Worm (Caenorhabditis elegans) whole organism, early embryonic: Measurements from ENCODE around the gene aly-3.

Experiments
- B0310.2 ChIP-seq: sonication (generic microtip); optimal IDR thresholded peaks from 2 replicates; lab custom pipeline; 2016; ENCODE audit warnings: mild to moderate bottlenecking, missing genetic modification characterization, missing compliant biosample characterization
- F13C5.2 ChIP-seq: sonication (generic microtip); optimal IDR thresholded peaks from 2 replicates; lab custom pipeline; 2017; ENCODE audit warnings: mild to moderate bottlenecking, missing genetic modification characterization, inconsistent platforms, missing compliant biosample characterization
- aly-1 ChIP-seq: sonication (generic microtip); optimal IDR thresholded peaks from 2 replicates; lab custom pipeline; 2016; ENCODE audit warnings: missing genetic modification characterization, missing compliant biosample characterization
- ama-1 ChIP-seq: fragments of 150-350 bp; optimal IDR thresholded peaks from 2 replicates; lab custom pipeline; 2014
- ceh-13 ChIP-seq: fragments of 200-800 bp; sonication (Bioruptor generic); optimal IDR thresholded peaks from 2 replicates; lab custom pipeline; 2018; ENCODE audit warnings: mild to moderate bottlenecking, missing genetic modification characterization, missing compliant biosample characterization
- ceh-36 ChIP-seq: sonication (generic microtip); optimal IDR thresholded peaks from 2 replicates; lab custom pipeline; 2016; ENCODE audit warnings: missing genetic modification characterization, inconsistent platforms, missing compliant biosample characterization
- ets-7 ChIP-seq: sonication (generic microtip); optimal IDR thresholded peaks from 2 replicates; lab custom pipeline; 2016; ENCODE audit warnings: missing genotype, missing genetic modification characterization, missing compliant biosample characterization
- flt-1 ChIP-seq: fragments of 200-800 bp; sonication (Bioruptor generic); IDR thresholded peaks from 2 replicates; pipeline ENCODE4 v1.3.6; 2022; ENCODE audit warnings: missing genetic modification characterization, missing compliant biosample characterization
- hmbx-1 ChIP-seq: sonication (generic microtip); optimal IDR thresholded peaks from 2 replicates; lab custom pipeline; 2016; ENCODE audit warnings: mild to moderate bottlenecking, missing genetic modification characterization, missing compliant biosample characterization
- hmg-4 ChIP-seq: fragments of 200-800 bp; sonication (Bioruptor generic); optimal IDR thresholded peaks from 2 replicates; lab custom pipeline; 2018; ENCODE audit warnings: mild to moderate bottlenecking, missing genetic modification characterization, missing compliant biosample characterization
- hnd-1 ChIP-seq: sonication (generic microtip); optimal IDR thresholded peaks from 2 replicates; lab custom pipeline; 2016; ENCODE audit warnings: missing genetic modification characterization, missing compliant biosample characterization
- pes-1 ChIP-seq: fragments of 200-800 bp; sonication (Bioruptor generic); IDR thresholded peaks from 2 replicates; pipeline ENCODE4 v1.3.6; 2022; ENCODE audit warnings: missing genetic modification reagents, missing genetic modification characterization, missing compliant biosample characterization
- scrt-1 ChIP-seq: fragments of 200-800 bp; sonication (Bioruptor generic); IDR thresholded peaks from 2 replicates; pipeline ENCODE4 v1.3.6; 2022; ENCODE audit warnings: missing genetic modification characterization, missing compliant biosample characterization
- sea-1 ChIP-seq: fragments of 200-800 bp; sonication (Bioruptor generic); conservative IDR thresholded peaks from 2 replicates; pipeline ENCODE4 v1.3.6; 2022; ENCODE audit warnings: missing genetic modification characterization, missing compliant biosample characterization
- tbx-11 ChIP-seq: fragments of 200-800 bp; sonication (Bioruptor generic); IDR thresholded peaks from 2 replicates; pipeline ENCODE4 v1.3.6; 2022; ENCODE audit warnings: missing genetic modification characterization, missing compliant biosample characterization
- tbx-37 ChIP-seq: fragments of 200-800 bp; sonication (Bioruptor generic); conservative IDR thresholded peaks from 2 replicates; pipeline ENCODE4 v1.3.6; 2022; ENCODE audit warnings: missing genetic modification reagents, missing genetic modification characterization, missing compliant biosample characterization
- tra-4 ChIP-seq: sonication (generic microtip); optimal IDR thresholded peaks from 2 replicates; lab custom pipeline; 2017; ENCODE audit warnings: missing genetic modification characterization, missing compliant biosample characterization

The aly-3 gene

ce11 chrIV:12096479-12096878 is 26.6 kb upstream of the aly-3 start, which contains the start of gene mon-2:
TSS of gene mon-2 (plus strand) at chrIV:12096779.
- TF ChIP-seq tbx-37, result no peak
- no peak for TF ChIP-seq sea-1 (GFP tag; lab: Robert Waterston, UW)
- no peak for TF ChIP-seq hnd-1
- no peak for TF ChIP-seq hmbx-1 (tag; lab: Kevin White, UChicago)
- no peak for TF ChIP-seq scrt-1 (GFP tag; lab: Robert Waterston, UW)
- TF ChIP-seq tbx-11 (GFP tag; lab: Robert Waterston, UW), result no peak
- TF ChIP-seq ets-7 (tag; lab: Kevin White, UChicago), result no peak

ce11 chrIV:12105558-12105957 is 17.5 kb upstream of the aly-3 start, which contains the start of gene M18.3:
TSS of gene M18.3 (plus strand) at chrIV:12105858.
- TF ChIP-seq ets-7 (tag; lab: Kevin White, UChicago), result no peak
- TF ChIP-seq sea-1 (GFP tag; lab: Robert Waterston, UW), result no peak
- TF ChIP-seq pes-1, result no peak
- TF ChIP-seq tra-4 (tag; lab: Kevin White, UChicago), result no peak
- no peak for TF ChIP-seq ceh-36 (tag; lab: Kevin White, UChicago)
- no peak for TF ChIP-seq F13C5.2

- TF ChIP-seq F13C5.2 (no peak), aly-1 (tag; lab: Kevin White, UChicago) (no peak), hmbx-1 (tag; lab: Kevin White, UChicago) (no peak), tbx-37 (no peak)
Measured at ce11 chrIV:12108984-12109657, 14.0 kb upstream of the aly-3 start.

- TF ChIP-seq flt-1 (GFP tag; lab: Robert Waterston, UW), result no peak
- TF ChIP-seq tbx-11 (GFP tag; lab: Robert Waterston, UW), result no peak
- no peak for TF ChIP-seq sea-1 (GFP tag; lab: Robert Waterston, UW)
- no peak for TF ChIP-seq ceh-36 (tag; lab: Kevin White, UChicago)
- no peak for TF ChIP-seq hnd-1
- no peak for TF ChIP-seq tbx-37
- no peak for TF ChIP-seq ets-7 (tag; lab: Kevin White, UChicago)
Measured at ce11 chrIV:12109743-12110142, 13.3 kb upstream of the aly-3 start.

ce11 chrIV:12110339-12110738 is 12.7 kb upstream of the aly-3 start, which contains the start of gene col-129:
TSS of gene col-129 (minus strand) at chrIV:12110439.
- no peak for TF ChIP-seq ceh-13 (GFP tag; lab: Kevin White, UChicago)
- TF ChIP-seq tbx-11 (GFP tag; lab: Robert Waterston, UW), result no peak
- no peak for TF ChIP-seq B0310.2 (tag; lab: Kevin White, UChicago)
- no peak for TF ChIP-seq ets-7 (tag; lab: Kevin White, UChicago)

- TF ChIP-seq sea-1 (GFP tag; lab: Robert Waterston, UW) (no peak), tbx-37 (no peak), ama-1 (lab: Kevin White, UChicago) (no peak), ets-7 (tag; lab: Kevin White, UChicago) (no peak), hmg-4 (GFP tag; lab: Kevin White, UChicago) (no peak), tbx-11 (GFP tag; lab: Robert Waterston, UW) (no peak), scrt-1 (GFP tag; lab: Robert Waterston, UW) (no peak), pes-1 (no peak), hmbx-1 (tag; lab: Kevin White, UChicago) (no peak), flt-1 (GFP tag; lab: Robert Waterston, UW) (no peak)
Measured at ce11 chrIV:12111477-12111876, 11.6 kb upstream of the aly-3 start, which contains the start of gene dlc-2. TSS of gene dlc-2 (minus strand) at chrIV:12111577.

ce11 chrIV:12113056-12113455 is 10.0 kb upstream of the aly-3 start:
- TF ChIP-seq hmg-4 (GFP tag; lab: Kevin White, UChicago), result no peak
- TF ChIP-seq pes-1, result no peak
- TF ChIP-seq B0310.2 (tag; lab: Kevin White, UChicago), result no peak
- no peak for TF ChIP-seq F13C5.2
- TF ChIP-seq flt-1 (GFP tag; lab: Robert Waterston, UW), result no peak
- no peak for TF ChIP-seq ama-1 (lab: Kevin White, UChicago)
- TF ChIP-seq ceh-36 (tag; lab: Kevin White, UChicago), result no peak
- no peak for TF ChIP-seq hmbx-1 (tag; lab: Kevin White, UChicago)
- TF ChIP-seq scrt-1 (GFP tag; lab: Robert Waterston, UW), result no peak
- TF ChIP-seq ceh-13 (GFP tag; lab: Kevin White, UChicago), result no peak
- no peak for TF ChIP-seq aly-1 (tag; lab: Kevin White, UChicago)

ce11 chrIV:12114498-12114897 is 8.6 kb upstream of the aly-3 start:
- TF ChIP-seq flt-1 (GFP tag; lab: Robert Waterston, UW), result no peak
- TF ChIP-seq scrt-1 (GFP tag; lab: Robert Waterston, UW), result no peak
- TF ChIP-seq tbx-11 (GFP tag; lab: Robert Waterston, UW), result no peak
- TF ChIP-seq ama-1 (lab: Kevin White, UChicago), result no peak
- TF ChIP-seq tbx-37, result no peak
- no peak for TF ChIP-seq hmbx-1 (tag; lab: Kevin White, UChicago)
- no peak for TF ChIP-seq tra-4 (tag; lab: Kevin White, UChicago)
- TF ChIP-seq sea-1 (GFP tag; lab: Robert Waterston, UW), result no peak
- TF ChIP-seq ceh-13 (GFP tag; lab: Kevin White, UChicago), result no peak
- no peak for TF ChIP-seq hmg-4 (GFP tag; lab: Kevin White, UChicago)
- TF ChIP-seq B0310.2 (tag; lab: Kevin White, UChicago), result no peak
- no peak for TF ChIP-seq aly-1 (tag; lab: Kevin White, UChicago)
- TF ChIP-seq pes-1, result no peak
- TF ChIP-seq ceh-36 (tag; lab: Kevin White, UChicago), result no peak
- TF ChIP-seq hnd-1, result no peak
- TF ChIP-seq ets-7 (tag; lab: Kevin White, UChicago), result no peak
